Fruit fly (Drosophila melanogaster): Measurements from ENCODE around the gene lft.
A peak's percentile ranks its signal among the peaks of the same experiment; 100 is the strongest.

The lft gene

dm6 chr2L:10373605-10374269, 9.5 kb downstream of the lft start, which contains the start of gene rho-5:
Gene rho-5, minus strand, starts transcription at chr2L:10373900.
- TF ChIP-seq pan (optimal IDR thresholded peaks at IDR 0.05) = no peak

- TF ChIP-seq pan (optimal IDR thresholded peaks at IDR 0.05) (peak; percentile 21), CG8478 (optimal IDR thresholded peaks at IDR 0.05) (no peak)
These were observed 11.4 kb downstream of the lft start, which contains the start of the genes CG33303 and dpr19 for dm6 chr2L:10375464-10376236. Gene CG33303, minus strand, starts transcription at chr2L:10375757. Gene dpr19, plus strand, starts transcription at chr2L:10376168.

dm6 chr2L:10376276-10376675, 12.0 kb downstream of the lft start:
- TF ChIP-seq CG8478 (optimal IDR thresholded peaks at IDR 0.05) (no peak), psq (optimal IDR thresholded peaks at IDR 0.05) (no peak), EcR (GFP tag; optimal IDR thresholded peaks at IDR 0.05) (no peak), pan (optimal IDR thresholded peaks at IDR 0.05) (peak; percentile 2), usp (GFP tag; optimal IDR thresholded peaks at IDR 0.05) (no peak)

dm6 chr2L:10378631-10379030, 14.4 kb downstream of the lft start:
- TF ChIP-seq usp (GFP tag; optimal IDR thresholded peaks at IDR 0.05) = no peak
- TF ChIP-seq psq (optimal IDR thresholded peaks at IDR 0.05) = no peak
- TF ChIP-seq Dll (optimal IDR thresholded peaks at IDR 0.05) = no peak
- no peak for TF ChIP-seq pan (optimal IDR thresholded peaks at IDR 0.05)
- no peak for TF ChIP-seq CG8478 (optimal IDR thresholded peaks at IDR 0.05)
- no peak for TF ChIP-seq EcR (GFP tag; optimal IDR thresholded peaks at IDR 0.05)

dm6 chr2L:10379865-10380264, 15.6 kb downstream of the lft start, which contains the start of gene gny:
Gene gny, plus strand, starts transcription at chr2L:10380103.
- TF ChIP-seq CG8478 (optimal IDR thresholded peaks at IDR 0.05) (no peak), EcR (GFP tag; optimal IDR thresholded peaks at IDR 0.05) (no peak), usp (GFP tag; optimal IDR thresholded peaks at IDR 0.05) (no peak), pan (optimal IDR thresholded peaks at IDR 0.05) (no peak), Dll (optimal IDR thresholded peaks at IDR 0.05) (no peak), psq (optimal IDR thresholded peaks at IDR 0.05) (no peak)

dm6 chr2L:10381890-10382450, 17.7 kb downstream of the lft start, which contains the start of gene CG5096:
Gene CG5096, plus strand, starts transcription at chr2L:10382263.
- TF ChIP-seq psq (optimal IDR thresholded peaks at IDR 0.05) (no peak), usp (GFP tag; optimal IDR thresholded peaks at IDR 0.05) (no peak)

- TF ChIP-seq EcR (GFP tag; optimal IDR thresholded peaks at IDR 0.05) (no peak), Dll (optimal IDR thresholded peaks at IDR 0.05) (no peak), pan (optimal IDR thresholded peaks at IDR 0.05) (no peak), usp (GFP tag; optimal IDR thresholded peaks at IDR 0.05) (no peak), CG8478 (optimal IDR thresholded peaks at IDR 0.05) (no peak), psq (optimal IDR thresholded peaks at IDR 0.05) (no peak)
These were observed 22.0 kb downstream of the lft start, which contains the start of the genes Cdk1 and mRpS7 for dm6 chr2L:10386208-10386805. Gene Cdk1, minus strand, starts transcription at chr2L:10386262. Gene mRpS7, plus strand, starts transcription at chr2L:10386662.

- TF ChIP-seq usp (GFP tag; optimal IDR thresholded peaks at IDR 0.05) = no peak
- TF ChIP-seq Dll (optimal IDR thresholded peaks at IDR 0.05) = no peak
- TF ChIP-seq psq (optimal IDR thresholded peaks at IDR 0.05) = no peak
- TF ChIP-seq CG8478 (optimal IDR thresholded peaks at IDR 0.05) = no peak
- TF ChIP-seq pan (optimal IDR thresholded peaks at IDR 0.05) = no peak
- TF ChIP-seq EcR (GFP tag; optimal IDR thresholded peaks at IDR 0.05) = no peak
These were observed 22.6 kb downstream of the lft start for dm6 chr2L:10386824-10387223.

- no peak for TF ChIP-seq Dll (optimal IDR thresholded peaks at IDR 0.05)
- TF ChIP-seq psq (optimal IDR thresholded peaks at IDR 0.05) = no peak
These were observed 23.8 kb downstream of the lft start, which contains the start of gene da for dm6 chr2L:10387869-10388726. Gene da, plus strand, starts transcription at chr2L:10388105.

dm6 chr2L:10393467-10393866, 29.2 kb downstream of the lft start:
- TF ChIP-seq pan (optimal IDR thresholded peaks at IDR 0.05) = no peak
- TF ChIP-seq CG8478 (optimal IDR thresholded peaks at IDR 0.05) = no peak
- TF ChIP-seq Dll (optimal IDR thresholded peaks at IDR 0.05) = no peak
- TF ChIP-seq psq (optimal IDR thresholded peaks at IDR 0.05) = no peak
- no peak for TF ChIP-seq usp (GFP tag; optimal IDR thresholded peaks at IDR 0.05)
- TF ChIP-seq EcR (GFP tag; optimal IDR thresholded peaks at IDR 0.05) = no peak

dm6 chr2L:10395035-10395434, 30.8 kb downstream of the lft start:
- TF ChIP-seq CG8478 (optimal IDR thresholded peaks at IDR 0.05) (no peak), pan (optimal IDR thresholded peaks at IDR 0.05) (no peak), usp (GFP tag; optimal IDR thresholded peaks at IDR 0.05) (no peak), Dll (optimal IDR thresholded peaks at IDR 0.05) (no peak), EcR (GFP tag; optimal IDR thresholded peaks at IDR 0.05) (no peak), psq (optimal IDR thresholded peaks at IDR 0.05) (no peak)

Data from whole organism.